Fruit fly (Drosophila melanogaster) whole organism, embryonic: ENCODE measurements around the gene Mlp84B.

Experiments
- Blimp-1 ChIP-seq: fragments of 200-800 bp; sonication (Bioruptor generic); optimal IDR thresholded peaks from 3 replicates; lab custom pipeline; 2018; ENCODE audit warnings: missing biosample characterization, missing genetic modification characterization, mild to moderate bottlenecking, moderate library complexity, missing genetic modification reagents
- Bteb2 ChIP-seq: fragments of 200-800 bp; sonication (Bioruptor generic); optimal IDR thresholded peaks from 2 replicates; lab custom pipeline; 2016; ENCODE audit warnings: missing biosample characterization, missing genetic modification characterization
- C15 ChIP-seq: fragments of 200-800 bp; sonication (Bioruptor generic); IDR thresholded peaks from 3 replicates; pipeline ENCODE4 v1.3.6; 2022; ENCODE audit warnings: missing biosample characterization, missing genetic modification characterization
- CG11696 ChIP-seq: fragments of 200-800 bp; sonication (Bioruptor generic); IDR thresholded peaks from 2 replicates; pipeline ENCODE4 v1.3.6; 2022; ENCODE audit warnings: missing biosample characterization, missing genetic modification characterization
- CG13775 ChIP-seq: fragments of 200-800 bp; sonication (Bioruptor generic); optimal IDR thresholded peaks from 3 replicates; lab custom pipeline; 2017; ENCODE audit warnings: missing biosample characterization, mild to moderate bottlenecking, missing genetic modification characterization
- CG14441 ChIP-seq: fragments of 200-800 bp; sonication (Bioruptor generic); IDR thresholded peaks from 2 replicates; pipeline ENCODE4 v1.3.6; 2022; ENCODE audit warnings: missing biosample characterization, missing genetic modification characterization
- CG14710 ChIP-seq: fragments of 200-800 bp; sonication (Bioruptor generic); optimal IDR thresholded peaks from 3 replicates; lab custom pipeline; 2019; ENCODE audit warnings: missing biosample characterization, mild to moderate bottlenecking, missing genetic modification characterization, moderate library complexity
- CG17385 ChIP-seq: fragments of 200-800 bp; sonication (Bioruptor generic); optimal IDR thresholded peaks from 3 replicates; lab custom pipeline; 2018; ENCODE audit warnings: missing biosample characterization, mild to moderate bottlenecking, missing genetic modification characterization
- CG17802 ChIP-seq: fragments of 200-800 bp; sonication (Bioruptor generic); optimal IDR thresholded peaks from 2 replicates; lab custom pipeline; 2018; ENCODE audit warnings: missing biosample characterization, mild to moderate bottlenecking, missing genetic modification characterization, moderate library complexity
- CG17829 ChIP-seq: fragments of 200-800 bp; optimal IDR thresholded peaks from 2 replicates; lab custom pipeline; 2019; ENCODE audit warnings: missing biosample characterization, mild to moderate bottlenecking, missing genetic modification characterization, moderate library complexity
- CG31224 ChIP-seq: fragments of 200-800 bp; sonication (Bioruptor generic); IDR thresholded peaks from 2 replicates; pipeline ENCODE4 v1.3.6; 2022; ENCODE audit warnings: missing biosample characterization, missing genetic modification characterization
- CG31365 ChIP-seq: fragments of 200-800 bp; sonication (Bioruptor generic); optimal IDR thresholded peaks from 2 replicates; lab custom pipeline; 2018; ENCODE audit warnings: missing biosample characterization, mild to moderate bottlenecking, missing genetic modification characterization
- CG31388 ChIP-seq: fragments of 200-800 bp; sonication (Bioruptor generic); optimal IDR thresholded peaks from 2 replicates; lab custom pipeline; 2016; ENCODE audit warnings: missing biosample characterization, missing genetic modification characterization
- CG34422 ChIP-seq: fragments of 200-800 bp; sonication (Bioruptor generic); IDR thresholded peaks from 3 replicates; pipeline ENCODE4 v1.3.6; 2022; ENCODE audit warnings: missing biosample characterization, missing genetic modification characterization
- CG3995 ChIP-seq: fragments of 200-800 bp; sonication (Bioruptor generic); optimal IDR thresholded peaks from 3 replicates; lab custom pipeline; 2016; ENCODE audit warnings: missing biosample characterization, missing genetic modification characterization
- CG43689 ChIP-seq: fragments of 200-800 bp; sonication (Bioruptor generic); IDR thresholded peaks from 2 replicates; pipeline ENCODE4 v1.3.6; 2022; ENCODE audit warnings: missing biosample characterization, missing genetic modification characterization
- CG4820 ChIP-seq: fragments of 200-800 bp; sonication (Bioruptor generic); optimal IDR thresholded peaks from 3 replicates; lab custom pipeline; 2016; ENCODE audit warnings: missing biosample characterization, missing genetic modification characterization
- CG8388 ChIP-seq: fragments of 200-800 bp; sonication (Bioruptor generic); optimal IDR thresholded peaks from 2 replicates; lab custom pipeline; 2019; ENCODE audit warnings: missing biosample characterization, mild to moderate bottlenecking, missing genetic modification characterization, moderate library complexity
- CoRest ChIP-seq: fragments of 200-800 bp; sonication (Bioruptor generic); optimal IDR thresholded peaks from 3 replicates; lab custom pipeline; 2018; ENCODE audit warnings: missing biosample characterization, mild to moderate bottlenecking, missing genetic modification characterization, moderate library complexity
- D19A ChIP-seq: fragments of 200-800 bp; optimal IDR thresholded peaks from 3 replicates; lab custom pipeline; 2019; ENCODE audit warnings: missing biosample characterization, mild to moderate bottlenecking, missing genetic modification characterization, moderate library complexity
- Deaf1 ChIP-seq: fragments of 200-800 bp; optimal IDR thresholded peaks from 3 replicates; lab custom pipeline; 2019; ENCODE audit warnings: missing biosample characterization, mild to moderate bottlenecking, missing genetic modification characterization, moderate library complexity
- Eip74EF ChIP-seq, 2 experiments: fragments of 200-800 bp in 1 of 2; fragments of >200 bp in 1 of 2; sonication (Bioruptor generic) in 1 of 2; optimal IDR thresholded peaks; 2 replicates each; lab custom pipeline; 2017 to 2019; ENCODE audit warnings: missing biosample characterization in 2 of 2, missing genetic modification characterization in 2 of 2, mild to moderate bottlenecking in 1 of 2, moderate library complexity in 1 of 2
- Ets97D ChIP-seq: fragments of 200-800 bp; sonication (Bioruptor generic); optimal IDR thresholded peaks from 3 replicates; lab custom pipeline; 2016; ENCODE audit warnings: missing biosample characterization, missing genetic modification characterization
- HLH3B ChIP-seq: fragments of 200-800 bp; sonication (Bioruptor generic); IDR thresholded peaks from 2 replicates; pipeline ENCODE4 v1.3.6; 2022; ENCODE audit warnings: missing biosample characterization, missing genetic modification characterization
- HmgZ ChIP-seq: fragments of 200-800 bp; sonication (Bioruptor generic); optimal IDR thresholded peaks from 2 replicates; lab custom pipeline; 2018; ENCODE audit warnings: missing biosample characterization, mild to moderate bottlenecking, missing genetic modification characterization
- MESR4 ChIP-seq: fragments of 200-800 bp; sonication (Bioruptor generic); optimal IDR thresholded peaks from 2 replicates; lab custom pipeline; 2018; ENCODE audit warnings: missing biosample characterization, mild to moderate bottlenecking, missing genetic modification characterization, moderate library complexity
- Max ChIP-seq: fragments of 200-800 bp; sonication (Bioruptor generic); optimal IDR thresholded peaks from 2 replicates; lab custom pipeline; 2016; ENCODE audit warnings: missing biosample characterization, mild to moderate bottlenecking, missing genetic modification characterization
- Mrtf ChIP-seq: fragments of 200-800 bp; sonication (Bioruptor generic); IDR thresholded peaks from 3 replicates; pipeline ENCODE4 v1.3.6; 2022; ENCODE audit warnings: missing biosample characterization, missing genetic modification characterization
- NC2α ChIP-seq: fragments of 200-800 bp; sonication (Bioruptor generic); optimal IDR thresholded peaks from 2 replicates; lab custom pipeline; 2016; ENCODE audit warnings: missing biosample characterization, missing genetic modification characterization
- Opbp ChIP-seq: fragments of 200-800 bp; sonication (Bioruptor generic); IDR thresholded peaks from 3 replicates; pipeline ENCODE4 v1.3.6; 2022; ENCODE audit warnings: missing biosample characterization, missing genetic modification characterization; ENCODE audit not compliant: partially characterized antibody
- Optix ChIP-seq: fragments of 200-800 bp; sonication (Bioruptor generic); IDR thresholded peaks from 3 replicates; pipeline ENCODE4 v1.3.6; 2022; ENCODE audit warnings: missing biosample characterization, missing genetic modification characterization
- Sox102F ChIP-seq: fragments of 200-800 bp; sonication (Bioruptor generic); optimal IDR thresholded peaks from 2 replicates; lab custom pipeline; 2018; ENCODE audit warnings: missing biosample characterization, mild to moderate bottlenecking, missing genetic modification characterization, moderate library complexity
- ab ChIP-seq: fragments of 200-800 bp; sonication (Bioruptor generic); optimal IDR thresholded peaks from 2 replicates; lab custom pipeline; 2016; ENCODE audit warnings: missing biosample characterization, missing genetic modification characterization
- amos ChIP-seq: fragments of 200-800 bp; sonication (Bioruptor generic); IDR thresholded peaks from 2 replicates; pipeline ENCODE4 v1.3.6; 2022; ENCODE audit warnings: missing biosample characterization, missing genetic modification characterization; ENCODE audit not compliant: partially characterized antibody
- ato ChIP-seq: fragments of 200-800 bp; sonication (Bioruptor generic); IDR thresholded peaks from 2 replicates; pipeline ENCODE4 v1.3.6; 2022; ENCODE audit warnings: missing biosample characterization, missing genetic modification characterization; ENCODE audit not compliant: partially characterized antibody
- az2 ChIP-seq: fragments of 200-800 bp; sonication (Bioruptor generic); optimal IDR thresholded peaks from 3 replicates; lab custom pipeline; 2016; ENCODE audit warnings: missing biosample characterization, missing genetic modification characterization
- croc ChIP-seq: fragments of 200-800 bp; sonication (Bioruptor generic); conservative IDR thresholded peaks from 3 replicates; pipeline ENCODE4 v1.3.6; 2022; ENCODE audit warnings: missing biosample characterization, missing genetic modification characterization
- ems ChIP-seq: fragments of 200-800 bp; sonication (Bioruptor generic); optimal IDR thresholded peaks from 3 replicates; lab custom pipeline; 2016; ENCODE audit warnings: missing biosample characterization, missing genetic modification characterization
- ewg ChIP-seq: fragments of 200-800 bp; sonication (Bioruptor generic); optimal IDR thresholded peaks from 3 replicates; lab custom pipeline; 2017; ENCODE audit warnings: mild to moderate bottlenecking, missing biosample characterization, missing genetic modification reagents, missing genetic modification characterization
- ftz-f1 ChIP-seq: fragments of 200-800 bp; sonication (Bioruptor generic); optimal IDR thresholded peaks from 2 replicates; lab custom pipeline; 2016; ENCODE audit warnings: missing biosample characterization, missing genetic modification characterization
- gsb-n ChIP-seq: fragments of 200-800 bp; sonication (Bioruptor generic); optimal IDR thresholded peaks from 3 replicates; lab custom pipeline; 2018; ENCODE audit warnings: missing biosample characterization, mild to moderate bottlenecking, missing genetic modification characterization
- her ChIP-seq: fragments of 200-800 bp; sonication (Bioruptor generic); optimal IDR thresholded peaks from 2 replicates; lab custom pipeline; 2016; ENCODE audit warnings: missing biosample characterization, missing genetic modification characterization
- mirr ChIP-seq: fragments of 200-800 bp; sonication (Bioruptor generic); optimal IDR thresholded peaks from 3 replicates; lab custom pipeline; 2018; ENCODE audit warnings: missing biosample characterization, mild to moderate bottlenecking, missing genetic modification characterization
- peb ChIP-seq: fragments of 200-800 bp; sonication (Bioruptor generic); IDR thresholded peaks from 2 replicates; pipeline ENCODE4 v1.3.6; 2022; ENCODE audit warnings: missing biosample characterization, missing genetic modification characterization
- pita ChIP-seq: fragments of 200-800 bp; sonication (Bioruptor generic); optimal IDR thresholded peaks from 2 replicates; lab custom pipeline; 2017; ENCODE audit warnings: missing biosample characterization, mild to moderate bottlenecking, missing genetic modification characterization
- ranshi ChIP-seq: fragments of 200-800 bp; sonication (Bioruptor generic); IDR thresholded peaks from 2 replicates; pipeline ENCODE4 v1.3.6; 2022; ENCODE audit warnings: missing biosample characterization, missing genetic modification characterization
- sqz ChIP-seq: fragments of 200-800 bp; sonication (Bioruptor generic); optimal IDR thresholded peaks from 3 replicates; lab custom pipeline; 2018; ENCODE audit warnings: missing biosample characterization, mild to moderate bottlenecking, missing genetic modification characterization
- sr ChIP-seq: fragments of 200-800 bp; sonication (Bioruptor generic); IDR thresholded peaks from 3 replicates; pipeline ENCODE4 v1.3.6; 2022; ENCODE audit warnings: missing biosample characterization, missing genetic modification characterization
- tup ChIP-seq: fragments of 200-800 bp; sonication (Bioruptor generic); optimal IDR thresholded peaks from 2 replicates; lab custom pipeline; 2016; ENCODE audit warnings: missing biosample characterization, mild to moderate bottlenecking, missing genetic modification characterization, moderate library complexity
- usp ChIP-seq: fragments of >200 bp; optimal IDR thresholded peaks from 2 replicates; lab custom pipeline; 2017; ENCODE audit warnings: missing biosample characterization, missing genetic modification characterization

Mlp84B gene

dm6 chr3R:7089522-7090336 lies 27.8 kb downstream of the Mlp84B start (continued):
- no peak for TF ChIP-seq ato
- TF ChIP-seq CG17829, result peak; percentile 27
- no peak for TF ChIP-seq tup (GFP tag; lab: Kevin White, UChicago)
- TF ChIP-seq CG13775 (GFP tag; lab: Kevin White, UChicago), result no peak
- no peak for TF ChIP-seq ab (GFP tag; lab: Kevin White, UChicago)
- TF ChIP-seq gsb-n (tag; lab: Kevin White, UChicago), result no peak
- TF ChIP-seq Blimp-1 (GFP tag; lab: Kevin White, UChicago), result no peak
- TF ChIP-seq CG43689 (GFP tag; lab: Robert Waterston, UW), result no peak
- no peak for TF ChIP-seq Bteb2 (GFP tag; lab: Kevin White, UChicago)
- no peak for TF ChIP-seq CG8388 (GFP tag; lab: Kevin White, UChicago)
- no peak for TF ChIP-seq CG14441
- no peak for TF ChIP-seq D19A (tag; lab: Kevin White, UChicago)
- no peak for TF ChIP-seq Eip74EF (GFP tag; optimal IDR thresholded peaks at IDR 0.05; lab: Kevin White, UChicago)
- no peak for TF ChIP-seq ems
- TF ChIP-seq Ets97D (GFP tag; lab: Kevin White, UChicago), result no peak
- TF ChIP-seq pita (GFP tag; lab: Kevin White, UChicago), result no peak
- no peak for TF ChIP-seq Opbp (GFP tag; lab: Robert Waterston, UW)
- no peak for TF ChIP-seq C15
- TF ChIP-seq Deaf1 (tag; lab: Kevin White, UChicago), result no peak
- TF ChIP-seq az2 (GFP tag; lab: Kevin White, UChicago), result no peak
- peak; percentile 19 for TF ChIP-seq MESR4 (GFP tag; lab: Kevin White, UChicago)
- TF ChIP-seq amos, result 0 out of 2 replicates have a peak, but pooled peaks have one; percentile 11
- TF ChIP-seq CG31224 (GFP tag; lab: Robert Waterston, UW), result peak; percentile 65
- no peak for TF ChIP-seq NC2α (GFP tag; lab: Kevin White, UChicago)
- no peak for TF ChIP-seq CG11696
- no peak for TF ChIP-seq sqz (GFP tag; lab: Kevin White, UChicago)
- no peak for TF ChIP-seq ewg (GFP tag; lab: Kevin White, UChicago)
- TF ChIP-seq her (GFP tag; lab: Kevin White, UChicago), result no peak
- no peak for TF ChIP-seq ftz-f1
- no peak for TF ChIP-seq CG3995 (GFP tag; lab: Kevin White, UChicago)
- TF ChIP-seq Sox102F, result no peak
- no peak for TF ChIP-seq HLH3B
- TF ChIP-seq CoRest (tag; lab: Kevin White, UChicago), result no peak
- no peak for TF ChIP-seq CG31388 (GFP tag; lab: Kevin White, UChicago)
- TF ChIP-seq Max (GFP tag; lab: Kevin White, UChicago), result no peak
- TF ChIP-seq Optix (GFP tag; lab: Robert Waterston, UW), result no peak
- TF ChIP-seq usp (GFP tag; lab: Kevin White, UChicago), result no peak
- peak; percentile 93 for TF ChIP-seq sr (GFP tag; lab: Robert Waterston, UW)
- no peak for TF ChIP-seq ranshi (GFP tag; lab: Robert Waterston, UW)
- TF ChIP-seq CG17385 (GFP tag; lab: Kevin White, UChicago), result no peak
- TF ChIP-seq CG31365, result no peak
- no peak for TF ChIP-seq Mrtf
- no peak for TF ChIP-seq croc (GFP tag; lab: Robert Waterston, UW)
- TF ChIP-seq CG14710 (tag; lab: Kevin White, UChicago), result peak; percentile 12
- peak; percentile 70; the same call in 1 of the 3 replicates for TF ChIP-seq CG34422
- no peak for TF ChIP-seq HmgZ
- no peak for TF ChIP-seq CG17802 (tag; lab: Kevin White, UChicago)
- no peak for TF ChIP-seq CG4820 (GFP tag; lab: Kevin White, UChicago)
- TF ChIP-seq mirr (GFP tag; lab: Kevin White, UChicago), result no peak
- no peak for TF ChIP-seq peb (GFP tag; lab: Robert Waterston, UW)
